Fruit fly (Drosophila melanogaster): ENCODE measurements around the gene CG16820.
A peak's percentile ranks its signal among the peaks of the same experiment; 100 is the strongest.

The CG16820 gene

DNA sequence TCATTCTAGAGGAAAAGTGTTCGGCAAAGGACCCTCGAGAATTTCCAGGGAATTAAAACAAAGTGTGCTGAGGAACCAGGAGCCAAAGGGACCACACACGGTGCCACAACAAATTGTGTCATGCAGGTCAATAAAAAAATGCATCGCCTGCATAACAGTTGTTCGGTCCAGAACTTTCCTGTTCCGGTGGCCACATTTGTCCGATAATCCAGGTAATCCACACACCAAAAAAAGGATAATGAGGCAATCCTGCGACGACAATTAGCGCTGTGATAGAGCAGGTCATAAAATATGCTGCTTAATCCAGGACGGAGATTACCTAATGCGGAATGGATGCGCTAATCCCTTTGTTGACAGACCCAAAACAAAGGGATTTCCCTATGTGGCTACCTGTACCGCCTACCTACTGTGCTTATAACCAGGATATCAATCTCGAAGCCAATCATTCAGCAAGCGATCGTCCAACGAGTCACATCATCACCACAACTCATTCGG is 16.6 kb upstream of the CG16820 start, which contains the start of gene CG16815 (continued):
- TF ChIP-seq CG1529 (GFP tag; optimal IDR thresholded peaks at IDR 0.05): no peak
- TF ChIP-seq eve (GFP tag; optimal IDR thresholded peaks at IDR 0.05): no peak

DNA sequence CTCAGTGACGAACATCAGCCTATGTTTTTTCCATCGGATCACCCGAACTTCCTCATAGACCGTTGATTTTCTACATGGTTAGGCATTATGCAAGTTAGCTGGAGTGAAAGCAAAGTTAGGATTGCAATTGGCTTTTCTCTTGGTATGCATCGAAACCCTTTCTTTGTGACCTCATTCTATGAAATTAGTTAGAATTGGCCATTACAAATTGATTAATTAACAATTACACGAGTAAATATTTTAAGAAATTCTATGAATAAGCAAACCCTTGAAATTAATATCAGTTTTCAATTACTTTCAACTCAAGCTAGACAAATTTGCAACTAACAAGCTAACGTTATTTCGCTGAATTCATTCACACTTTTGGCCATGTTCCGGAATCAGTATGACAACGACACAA is 14.3 kb upstream of the CG16820 start, which contains the start of gene Prosalpha6T:
Prosalpha6T (plus strand) TSS at position 301 of the 400 bp plus-strand sequence.
- TF ChIP-seq CG7987 (GFP tag; optimal IDR thresholded peaks at IDR 0.05): no peak

DNA sequence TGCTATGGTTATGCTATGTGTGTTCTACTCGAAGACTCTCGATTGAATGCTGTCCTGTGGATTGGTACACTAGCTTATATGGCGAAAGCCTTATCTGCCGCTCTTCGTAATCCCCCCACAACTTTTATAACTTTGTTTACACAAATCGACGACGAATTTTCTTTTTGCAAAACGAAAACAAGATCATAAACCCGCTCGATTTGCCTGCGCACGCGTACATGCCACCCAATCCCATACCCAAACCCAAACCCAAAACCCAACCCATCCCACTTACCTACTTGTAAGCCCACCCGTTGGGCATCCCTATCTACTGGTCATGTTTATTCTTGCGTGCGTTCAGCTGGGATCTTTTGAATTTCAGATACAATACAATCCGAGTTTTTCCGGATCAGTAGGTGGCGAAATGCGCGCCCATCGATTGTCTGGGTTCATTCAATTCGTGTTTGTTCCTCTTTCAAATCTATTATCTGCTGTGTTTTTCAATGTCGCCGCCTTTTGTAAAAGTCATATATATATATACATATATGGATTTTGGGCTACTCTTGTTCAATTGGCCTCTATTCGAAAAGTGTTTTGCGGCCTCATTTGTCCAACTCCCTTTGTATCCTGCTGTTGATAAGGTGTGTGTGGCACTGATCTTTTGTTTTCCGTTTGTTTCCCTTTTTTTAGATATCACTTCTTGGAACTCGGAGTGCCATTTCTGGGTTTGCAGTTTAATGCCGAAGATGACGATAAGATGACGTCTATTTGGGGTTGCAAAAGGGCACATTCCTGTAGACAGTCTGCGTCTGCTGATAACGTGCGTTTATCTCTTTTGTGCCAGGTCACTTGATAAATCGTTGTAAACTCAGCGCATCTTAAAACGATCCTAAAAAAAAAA is 11.2 kb upstream of the CG16820 start, which contains the start of gene Mabi:
Mabi (minus strand) TSS at position 51 of the 880 bp plus-strand sequence.
- TF ChIP-seq sob (GFP tag; IDR thresholded peaks at IDR 0.05) (no peak), zen (tag; optimal IDR thresholded peaks at IDR 0.05) (peak; percentile 75), CG9215 (GFP tag; IDR thresholded peaks at IDR 0.05) (no peak), ewg (GFP tag; optimal IDR thresholded peaks at IDR 0.05) (no peak), Atf6 (GFP tag; IDR thresholded peaks at IDR 0.05) (no peak), Mad (GFP tag; optimal IDR thresholded peaks at IDR 0.05) (no peak), CG6765 (GFP tag; optimal IDR thresholded peaks at IDR 0.05) (no peak), CG10959 (GFP tag; IDR thresholded peaks at IDR 0.05) (no peak), tll (GFP tag; optimal IDR thresholded peaks at IDR 0.05) (peak in 1 of 2 experiments; percentile 79), BtbVII (GFP tag; optimal IDR thresholded peaks at IDR 0.05) (no peak), CG4854 (GFP tag; optimal IDR thresholded peaks at IDR 0.05) (no peak), CG1832 (GFP tag; optimal IDR thresholded peaks at IDR 0.05) (no peak), twi (tag; optimal IDR thresholded peaks at IDR 0.05) (peak; percentile 34), ftz-f1 (GFP tag; optimal IDR thresholded peaks at IDR 0.05) (no peak), maf-S (GFP tag; optimal IDR thresholded peaks at IDR 0.05) (no peak), pros (GFP tag; optimal IDR thresholded peaks at IDR 0.05) (peak; percentile 11), ro (GFP tag; IDR thresholded peaks at IDR 0.05) (no peak), CG32772 (GFP tag; IDR thresholded peaks at IDR 0.05) (no peak), wek (GFP tag; optimal IDR thresholded peaks at IDR 0.05) (no peak), grau (tag; optimal IDR thresholded peaks at IDR 0.05) (no peak), her (GFP tag; optimal IDR thresholded peaks at IDR 0.05) (no peak), CG9727 (GFP tag; optimal IDR thresholded peaks at IDR 0.05) (no peak), Oli (tag; optimal IDR thresholded peaks at IDR 0.05) (no peak), Ets65A (GFP tag) (peak; percentile 36), CG11560 (tag; IDR thresholded peaks at IDR 0.05) (no peak), hb (GFP tag; IDR thresholded peaks at IDR 0.05; ENCODE audit: partially characterized antibody) (no peak), cad (GFP tag; optimal IDR thresholded peaks at IDR 0.05) (peak; percentile 32), Vsx1 (GFP tag; optimal IDR thresholded peaks at IDR 0.05) (no peak), Kr (GFP tag; optimal IDR thresholded peaks at IDR 0.05) (peak; percentile 63), p53 (GFP tag; optimal IDR thresholded peaks at IDR 0.05) (peak; percentile 57), CG15479 (GFP tag; optimal IDR thresholded peaks at IDR 0.05) (peak; percentile 100), Ada2b (GFP tag; IDR thresholded peaks at IDR 0.05) (no peak), CG2129 (GFP tag; IDR thresholded peaks at IDR 0.05; ENCODE audit: partially characterized antibody) (no peak), mirr (GFP tag; optimal IDR thresholded peaks at IDR 0.05) (no peak)

Data from whole organism, embryonic.